Fruit fly (Drosophila melanogaster): Measurements from ENCODE around the gene CG14853.
A peak's percentile ranks its signal among the peaks of the same experiment; 100 is the strongest.

Gene CG14853

DNA sequence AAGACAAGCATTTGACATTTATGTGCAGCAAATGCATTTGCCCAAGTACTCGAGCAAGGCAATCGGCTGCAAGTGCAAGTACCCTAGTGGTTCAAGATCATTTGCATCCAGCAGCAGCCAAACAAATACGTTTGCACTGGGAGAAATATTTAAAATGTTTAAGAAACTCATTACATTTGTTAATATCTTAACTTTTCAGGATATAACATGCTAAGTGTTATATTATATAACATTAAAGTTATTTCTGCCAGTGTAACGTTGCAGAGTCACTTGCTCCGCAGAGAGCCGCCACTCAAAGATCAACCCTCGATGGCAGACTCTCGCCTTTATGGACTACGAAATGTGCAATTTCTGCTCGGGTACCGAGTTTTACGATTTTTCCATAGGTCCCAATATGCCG is 20.0 kb upstream of the CG14853 start:
- TF ChIP-seq CG11617 (GFP tag; optimal IDR thresholded peaks at IDR 0.05) (no peak), CG7045 (GFP tag; optimal IDR thresholded peaks at IDR 0.05) (no peak), pad (GFP tag; optimal IDR thresholded peaks at IDR 0.05) (no peak), CG5204 (GFP tag; optimal IDR thresholded peaks at IDR 0.05) (no peak), CG1620 (GFP tag; optimal IDR thresholded peaks at IDR 0.05) (no peak), toe (GFP tag; optimal IDR thresholded peaks at IDR 0.05) (no peak), kay (GFP tag; ENCODE audit: borderline replicate concordance) (no peak), cnc (optimal IDR thresholded peaks at IDR 0.05) (no peak), cic (GFP tag; optimal IDR thresholded peaks at IDR 0.05) (no peak), CG7101 (tag; optimal IDR thresholded peaks at IDR 0.05) (no peak), Crg-1 (GFP tag; optimal IDR thresholded peaks at IDR 0.05) (no peak), CG14711 (tag; optimal IDR thresholded peaks at IDR 0.05) (no peak), Hr96 (GFP tag; optimal IDR thresholded peaks at IDR 0.05) (no peak)

DNA sequence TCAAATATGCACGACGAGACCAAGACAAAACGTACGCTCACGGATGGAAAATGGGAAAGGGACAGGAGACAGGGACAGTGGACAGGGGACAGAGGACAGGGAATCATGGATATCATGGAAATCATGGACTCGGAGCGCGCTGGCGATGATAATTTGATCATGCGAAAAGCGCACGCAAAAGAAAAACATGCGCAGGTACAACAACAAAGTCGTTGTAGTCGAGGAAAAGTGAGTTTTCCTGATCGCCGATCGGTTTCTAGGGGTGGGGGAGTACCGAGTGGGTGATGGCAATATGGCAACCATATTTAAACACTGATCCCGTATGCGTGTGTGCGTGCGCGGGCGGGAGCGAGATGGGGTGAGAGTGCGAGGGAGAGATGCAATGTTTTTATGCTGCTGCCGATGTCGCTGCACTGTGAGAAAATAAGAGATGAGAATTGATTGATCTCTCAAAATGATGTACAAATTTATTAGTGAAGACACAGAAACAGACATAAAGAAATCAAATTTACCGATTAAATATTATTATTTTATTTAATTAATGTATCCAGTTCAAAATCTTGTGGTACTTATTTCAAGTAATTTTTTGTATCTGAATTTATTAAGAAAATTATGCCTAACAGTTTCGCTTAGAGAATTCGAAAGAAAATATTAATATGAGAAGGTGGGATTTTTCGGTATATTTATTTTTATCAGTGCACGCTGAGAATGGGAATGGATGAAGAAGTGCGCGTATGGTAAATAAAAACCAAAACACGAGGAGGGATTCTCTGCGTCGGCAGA is 18.5 kb upstream of the CG14853 start:
- no peak for TF ChIP-seq bab1 (GFP tag; optimal IDR thresholded peaks at IDR 0.05)
- no peak for TF ChIP-seq pad (GFP tag; optimal IDR thresholded peaks at IDR 0.05)
- no peak for TF ChIP-seq kay (GFP tag; ENCODE audit: borderline replicate concordance)
- no peak for TF ChIP-seq Mnt (GFP tag; optimal IDR thresholded peaks at IDR 0.05)
- no peak for TF ChIP-seq CG5204 (GFP tag; optimal IDR thresholded peaks at IDR 0.05)
- no peak for TF ChIP-seq Hr96 (GFP tag; optimal IDR thresholded peaks at IDR 0.05)

DNA sequence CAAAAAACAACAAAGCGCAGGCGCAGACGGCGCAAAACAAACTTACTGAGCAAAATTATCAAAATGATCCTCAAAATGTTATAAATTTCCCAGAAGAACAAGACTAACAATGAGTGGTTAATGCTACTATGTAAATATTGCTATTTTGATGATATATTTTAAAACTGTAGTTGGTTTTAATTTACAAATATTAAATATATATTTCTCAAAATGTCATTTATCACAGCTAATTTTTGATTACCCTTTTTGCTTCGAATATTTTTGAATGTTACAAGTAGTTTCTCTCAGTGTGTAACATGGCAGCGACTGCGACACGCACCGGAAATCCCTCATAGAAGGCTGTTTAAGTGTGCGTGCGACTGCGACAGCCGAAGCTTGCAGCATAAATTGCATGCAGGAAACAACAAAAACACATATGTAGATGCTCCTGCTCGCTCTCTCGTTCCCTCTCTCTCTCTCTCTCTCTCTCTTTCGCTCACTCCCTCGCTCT is 11.5 kb upstream of the CG14853 start:
- TF ChIP-seq ovo (GFP tag; optimal IDR thresholded peaks at IDR 0.05) (no peak), toe (GFP tag; optimal IDR thresholded peaks at IDR 0.05) (no peak), CG1620 (GFP tag; optimal IDR thresholded peaks at IDR 0.05) (no peak), Mnt (GFP tag; optimal IDR thresholded peaks at IDR 0.05) (no peak), cic (GFP tag; optimal IDR thresholded peaks at IDR 0.05) (no peak), Crg-1 (GFP tag; optimal IDR thresholded peaks at IDR 0.05) (no peak), CG12768 (GFP tag; optimal IDR thresholded peaks at IDR 0.05) (no peak)

DNA sequence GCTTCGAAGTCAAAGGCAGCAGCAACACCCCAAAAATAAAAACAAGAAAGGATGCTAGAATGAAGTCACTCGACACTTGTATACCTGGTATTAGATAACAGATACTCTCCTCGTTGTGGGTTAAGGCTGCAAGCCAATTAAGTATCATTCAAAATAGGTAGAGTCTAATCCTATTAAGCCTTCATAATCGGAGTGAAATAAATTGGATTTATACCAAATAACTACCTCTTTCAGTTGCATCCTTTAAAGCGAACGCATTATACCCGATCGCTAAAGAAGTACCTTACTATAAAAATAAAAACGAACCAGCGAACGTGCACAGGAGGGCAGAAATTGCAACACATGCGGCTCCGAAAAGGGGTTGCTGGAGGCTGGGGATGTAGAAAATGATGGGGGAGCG is 13.1 kb downstream of the CG14853 start:
- TF ChIP-seq Hr96 (GFP tag; optimal IDR thresholded peaks at IDR 0.05) (no peak), Mnt (GFP tag; optimal IDR thresholded peaks at IDR 0.05) (no peak), Clk (GFP tag; optimal IDR thresholded peaks at IDR 0.05) (no peak), pad (GFP tag; optimal IDR thresholded peaks at IDR 0.05) (no peak), Crg-1 (GFP tag; optimal IDR thresholded peaks at IDR 0.05) (no peak), toe (GFP tag; optimal IDR thresholded peaks at IDR 0.05) (no peak), CG12768 (GFP tag; optimal IDR thresholded peaks at IDR 0.05) (no peak)

DNA sequence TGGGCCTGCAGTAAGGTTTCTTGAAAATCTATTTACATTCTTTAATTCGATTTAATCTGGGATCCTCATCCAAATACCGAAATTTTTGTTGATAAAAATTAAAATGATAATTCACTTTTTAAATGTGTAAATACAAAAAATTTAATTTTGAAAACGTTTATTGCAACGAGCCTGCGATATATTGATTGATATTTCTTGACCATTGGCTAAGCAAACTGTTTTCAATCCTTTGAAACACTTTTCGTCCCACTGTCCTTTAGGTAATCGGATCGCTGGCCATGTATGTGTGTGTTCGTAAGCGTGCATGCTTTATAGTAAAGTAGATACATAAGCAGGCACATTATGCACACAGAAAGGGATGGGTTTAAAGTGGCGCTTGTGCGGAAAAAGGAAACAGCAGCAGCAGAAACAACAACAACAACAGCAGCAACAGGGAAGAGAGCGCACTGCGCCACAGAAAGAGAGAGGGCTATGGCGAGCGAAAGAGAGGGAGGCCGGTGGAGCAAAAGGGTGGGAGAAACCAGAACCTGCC is 14.7 kb downstream of the CG14853 start:
- TF ChIP-seq Crg-1 (GFP tag; optimal IDR thresholded peaks at IDR 0.05) (no peak), cnc (optimal IDR thresholded peaks at IDR 0.05) (no peak), kay (GFP tag; ENCODE audit: borderline replicate concordance) (no peak), CG7045 (GFP tag; optimal IDR thresholded peaks at IDR 0.05) (peak; percentile 76), CG12768 (GFP tag; optimal IDR thresholded peaks at IDR 0.05) (peak; percentile 55), ovo (GFP tag; optimal IDR thresholded peaks at IDR 0.05) (peak; percentile 15), Hr96 (GFP tag; optimal IDR thresholded peaks at IDR 0.05) (peak; percentile 41), CG14711 (tag; optimal IDR thresholded peaks at IDR 0.05) (peak; percentile 50), CG11617 (GFP tag; optimal IDR thresholded peaks at IDR 0.05) (peak; percentile 67), Clk (GFP tag; optimal IDR thresholded peaks at IDR 0.05) (no peak), CG33017 (tag; optimal IDR thresholded peaks at IDR 0.05) (peak; percentile 73), pad (GFP tag; optimal IDR thresholded peaks at IDR 0.05) (peak; percentile 17), toe (GFP tag; optimal IDR thresholded peaks at IDR 0.05) (peak; percentile 62), Mnt (GFP tag; optimal IDR thresholded peaks at IDR 0.05) (peak; percentile 40), cic (GFP tag; optimal IDR thresholded peaks at IDR 0.05) (peak; percentile 21), CG1620 (GFP tag; optimal IDR thresholded peaks at IDR 0.05) (peak; percentile 48), bab1 (GFP tag; optimal IDR thresholded peaks at IDR 0.05) (no peak), CG5204 (GFP tag; optimal IDR thresholded peaks at IDR 0.05) (peak; percentile 74), CG7101 (tag; optimal IDR thresholded peaks at IDR 0.05) (peak; percentile 59), tj (GFP tag; optimal IDR thresholded peaks at IDR 0.05) (peak; percentile 28)

DNA sequence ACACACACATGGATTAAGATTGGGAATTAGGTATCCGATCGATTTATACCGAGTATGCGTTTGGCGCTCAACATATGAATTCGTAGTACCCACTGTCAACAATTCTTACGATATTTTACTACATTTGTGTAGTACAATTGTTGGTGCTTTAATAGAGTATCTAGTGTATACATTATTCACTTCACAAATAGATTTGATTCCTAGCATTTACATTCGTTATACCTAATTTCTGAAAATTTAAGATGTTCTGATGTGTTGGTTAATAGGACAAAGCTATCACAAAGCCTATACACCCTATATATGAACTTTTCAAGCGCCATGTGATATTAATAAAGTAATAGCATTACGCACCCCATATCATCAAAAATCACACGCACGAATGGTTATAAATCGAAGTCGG is 15.2 kb downstream of the CG14853 start:
- TF ChIP-seq bab1 (GFP tag; optimal IDR thresholded peaks at IDR 0.05) = no peak
- TF ChIP-seq cnc (optimal IDR thresholded peaks at IDR 0.05) = no peak
- no peak for TF ChIP-seq Mnt (GFP tag; optimal IDR thresholded peaks at IDR 0.05)
- no peak for TF ChIP-seq tj (GFP tag; optimal IDR thresholded peaks at IDR 0.05)
- no peak for TF ChIP-seq CG11617 (GFP tag; optimal IDR thresholded peaks at IDR 0.05)
- no peak for TF ChIP-seq CG14711 (tag; optimal IDR thresholded peaks at IDR 0.05)
- TF ChIP-seq cic (GFP tag; optimal IDR thresholded peaks at IDR 0.05) = no peak
- no peak for TF ChIP-seq CG33017 (tag; optimal IDR thresholded peaks at IDR 0.05)
